Worm (Caenorhabditis elegans) whole organism, L1 larva: Measurements from ENCODE around the gene aman-1.

Experiments
- C04F5.9 ChIP-seq: sonication (generic microtip); optimal IDR thresholded peaks from 2 replicates; lab custom pipeline; 2016; ENCODE audit warnings: missing genetic modification characterization, missing compliant biosample characterization
- C16A3.4 ChIP-seq: fragments of 150-350 bp; optimal IDR thresholded peaks from 2 replicates; lab custom pipeline; 2014; ENCODE audit warnings: missing biosample characterization, missing genetic modification characterization
- C34B4.2 ChIP-seq: sonication (generic microtip); optimal IDR thresholded peaks from 2 replicates; lab custom pipeline; 2017; ENCODE audit warnings: mild to moderate bottlenecking, missing genetic modification characterization, missing compliant biosample characterization
- aha-1 ChIP-seq: fragments of 150-350 bp; optimal IDR thresholded peaks from 2 replicates; lab custom pipeline; 2014; ENCODE audit warnings: missing biosample characterization, missing genetic modification characterization
- alr-1 ChIP-seq: fragments of 200-800 bp; sonication (Bioruptor generic); optimal IDR thresholded peaks from 2 replicates; lab custom pipeline; 2018; ENCODE audit warnings: borderline replicate concordance, mild to moderate bottlenecking, missing genetic modification characterization, missing compliant biosample characterization
- ama-1 ChIP-seq: fragments of 150-350 bp; optimal IDR thresholded peaks from 2 replicates; lab custom pipeline; 2014
- blmp-1 ChIP-seq: fragments of 150-350 bp; optimal IDR thresholded peaks from 2 replicates; lab custom pipeline; 2014; ENCODE audit warnings: missing biosample characterization, missing genetic modification characterization
- ceh-63 ChIP-seq: fragments of 200-800 bp; sonication (Bioruptor generic); optimal IDR thresholded peaks from 2 replicates; lab custom pipeline; 2018; ENCODE audit warnings: mild to moderate bottlenecking, missing genetic modification characterization, missing compliant biosample characterization
- ceh-8 ChIP-seq: fragments of 200-800 bp; sonication (Bioruptor generic); optimal IDR thresholded peaks from 2 replicates; lab custom pipeline; 2018; ENCODE audit warnings: mild to moderate bottlenecking, missing genetic modification characterization, moderate library complexity, missing compliant biosample characterization
- ceh-82 ChIP-seq, 3 experiments: fragments of 150-350 bp in 1 of 3; sonication (generic microtip) in 2 of 3; optimal IDR thresholded peaks; 2 replicates each; lab custom pipeline; 2014 to 2017; ENCODE audit warnings: missing biosample characterization in 3 of 3, missing genetic modification characterization in 3 of 3
- ceh-88 ChIP-seq: fragments of 200-800 bp; sonication (Bioruptor generic); IDR thresholded peaks from 2 replicates; pipeline ENCODE4 v1.3.6; 2022; ENCODE audit warnings: missing genetic modification characterization, missing compliant biosample characterization
- ceh-90 ChIP-seq: sonication (generic microtip); optimal IDR thresholded peaks from 2 replicates; lab custom pipeline; 2016; ENCODE audit warnings: missing genetic modification characterization, missing compliant biosample characterization
- ces-1 ChIP-seq: fragments of 150-350 bp; optimal IDR thresholded peaks from 2 replicates; lab custom pipeline; 2014; ENCODE audit warnings: missing biosample characterization, missing genetic modification reagents, missing genetic modification characterization
- dpl-1 ChIP-seq, 3 experiments: fragments of 150-350 bp in 2 of 3; sonication (generic microtip) in 1 of 3; optimal IDR thresholded peaks; 2 replicates each; lab custom pipeline; 2014 to 2017; ENCODE audit warnings: missing biosample characterization in 3 of 3, missing genetic modification characterization in 3 of 3, missing genetic modification reagents in 3 of 3
- egl-27 ChIP-seq, 2 experiments: fragments of 150-350 bp in 1 of 2; sonication (generic microtip); optimal IDR thresholded peaks; 3 replicates each; lab custom pipeline; 2017 to 2018; ENCODE audit warnings: missing biosample characterization in 2 of 2, missing genetic modification characterization in 2 of 2, missing genetic modification reagents in 2 of 2
- ets-5 ChIP-seq: fragments of 200-800 bp; sonication (Bioruptor generic); IDR thresholded peaks from 2 replicates; pipeline ENCODE4 v1.3.6; 2022; ENCODE audit warnings: missing genetic modification characterization, missing compliant biosample characterization
- fkh-10 ChIP-seq: sonication (generic microtip); optimal IDR thresholded peaks from 2 replicates; lab custom pipeline; 2017; ENCODE audit warnings: missing biosample characterization, missing genetic modification reagents, missing genetic modification characterization
- fkh-8 ChIP-seq: sonication (generic microtip); optimal IDR thresholded peaks from 2 replicates; lab custom pipeline; 2016; ENCODE audit warnings: mild to moderate bottlenecking, missing genetic modification characterization, missing compliant biosample characterization
- grh-1 ChIP-seq: fragments of 200-800 bp; sonication (Bioruptor generic); IDR thresholded peaks from 2 replicates; pipeline ENCODE4 v1.3.6; 2022; ENCODE audit warnings: missing genetic modification reagents, missing genetic modification characterization, missing compliant biosample characterization
- irx-1 ChIP-seq: sonication (generic microtip); optimal IDR thresholded peaks from 2 replicates; lab custom pipeline; 2016; ENCODE audit warnings: missing genetic modification characterization, missing compliant biosample characterization
- isw-1 ChIP-seq: fragments of 200-800 bp; sonication (Bioruptor generic); IDR thresholded peaks from 2 replicates; pipeline ENCODE4 v1.3.6; 2022; ENCODE audit warnings: missing genetic modification characterization, missing compliant biosample characterization
- lin-13 ChIP-seq: fragments of 150-350 bp; optimal IDR thresholded peaks from 2 replicates; lab custom pipeline; 2014; ENCODE audit warnings: missing biosample characterization, missing genetic modification reagents, missing genetic modification characterization
- lin-14 ChIP-seq: fragments of 200-800 bp; sonication (Bioruptor generic); optimal IDR thresholded peaks from 2 replicates; lab custom pipeline; 2018; ENCODE audit warnings: mild to moderate bottlenecking, missing genetic modification characterization, moderate library complexity, missing compliant biosample characterization
- lin-15B ChIP-seq: fragments of 150-350 bp; sonication (generic microtip); optimal IDR thresholded peaks from 3 replicates; lab custom pipeline; 2014; ENCODE audit warnings: missing biosample characterization, missing genetic modification characterization
- lsy-2 ChIP-seq, 2 experiments: fragments of 150-350 bp; optimal IDR thresholded peaks; 2 replicates each; lab custom pipeline; 2014; ENCODE audit warnings: missing biosample characterization in 2 of 2, missing genetic modification characterization in 2 of 2
- mab-9 ChIP-seq: fragments of 200-800 bp; sonication (Bioruptor generic); IDR thresholded peaks from 2 replicates; pipeline ENCODE4 v1.3.6; 2022; ENCODE audit warnings: missing genetic modification reagents, missing genetic modification characterization, missing compliant biosample characterization
- mdl-1 ChIP-seq, 2 experiments: fragments of 150-350 bp; optimal IDR thresholded peaks; 2 replicates each; lab custom pipeline; 2014 to 2017; ENCODE audit warnings: missing biosample characterization in 2 of 2, missing genetic modification characterization in 2 of 2, inconsistent platforms in 1 of 2
- mep-1 ChIP-seq: fragments of 150-350 bp; optimal IDR thresholded peaks from 2 replicates; lab custom pipeline; 2014; ENCODE audit warnings: missing biosample characterization, missing genetic modification characterization
- nhr-12 ChIP-seq: sonication (generic microtip); optimal IDR thresholded peaks from 2 replicates; lab custom pipeline; 2017; ENCODE audit warnings: missing biosample characterization, missing genetic modification characterization
- nhr-28 ChIP-seq: fragments of 150-350 bp; optimal IDR thresholded peaks from 2 replicates; lab custom pipeline; 2014; ENCODE audit warnings: missing biosample characterization, missing genetic modification characterization
- nhr-47 ChIP-seq: sonication (generic microtip); optimal IDR thresholded peaks from 2 replicates; lab custom pipeline; 2016; ENCODE audit warnings: mild to moderate bottlenecking, missing genetic modification characterization, moderate library complexity, missing compliant biosample characterization
- nhr-71 ChIP-seq: sonication (generic microtip); optimal IDR thresholded peaks from 2 replicates; lab custom pipeline; 2016; ENCODE audit warnings: mild to moderate bottlenecking, missing genetic modification characterization, moderate library complexity, missing compliant biosample characterization
- nhr-77 ChIP-seq: fragments of 150-350 bp; optimal IDR thresholded peaks from 2 replicates; lab custom pipeline; 2014; ENCODE audit warnings: missing biosample characterization, missing genetic modification characterization
- nhr-85 ChIP-seq: sonication (generic microtip); peaks from one replicate; lab custom pipeline; 2016; ENCODE audit warnings: missing genetic modification characterization, inconsistent platforms, missing compliant biosample characterization
- nhr-90 ChIP-seq: sonication (generic microtip); optimal IDR thresholded peaks from 2 replicates; lab custom pipeline; 2016; ENCODE audit warnings: mild to moderate bottlenecking, missing genetic modification characterization, missing compliant biosample characterization; ENCODE audit not compliant: poor library complexity
- pax-3 ChIP-seq: fragments of 200-800 bp; sonication (Bioruptor generic); optimal IDR thresholded peaks from 2 replicates; lab custom pipeline; 2018; ENCODE audit warnings: mild to moderate bottlenecking, missing genetic modification characterization, moderate library complexity, missing compliant biosample characterization
- pqm-1 ChIP-seq: sonication (generic microtip); optimal IDR thresholded peaks from 3 replicates; lab custom pipeline; 2017; ENCODE audit warnings: missing biosample characterization, missing genetic modification characterization
- rnt-1 ChIP-seq: sonication (generic microtip); optimal IDR thresholded peaks from 2 replicates; lab custom pipeline; 2016; ENCODE audit warnings: mild to moderate bottlenecking, missing genetic modification characterization, moderate library complexity, missing compliant biosample characterization
- skn-1 ChIP-seq: fragments of 150-350 bp; optimal IDR thresholded peaks from 2 replicates; lab custom pipeline; 2014; ENCODE audit warnings: missing biosample characterization, missing genetic modification characterization
- snpc-4 ChIP-seq: fragments of 150-350 bp; optimal IDR thresholded peaks from 2 replicates; lab custom pipeline; 2014; ENCODE audit warnings: missing biosample characterization, missing genetic modification characterization
- sox-4 ChIP-seq: sonication (generic microtip); optimal IDR thresholded peaks from 2 replicates; lab custom pipeline; 2016; ENCODE audit warnings: missing genetic modification characterization, missing compliant biosample characterization
- sptf-1 ChIP-seq: fragments of 150-350 bp; optimal IDR thresholded peaks from 2 replicates; lab custom pipeline; 2014; ENCODE audit warnings: missing biosample characterization, missing genetic modification characterization
- swsn-7 ChIP-seq: sonication (generic microtip); optimal IDR thresholded peaks from 2 replicates; lab custom pipeline; 2016; ENCODE audit warnings: missing genetic modification characterization, missing compliant biosample characterization
- tbx-2 ChIP-seq: sonication (generic microtip); optimal IDR thresholded peaks from 2 replicates; lab custom pipeline; 2016; ENCODE audit warnings: missing genetic modification characterization, missing compliant biosample characterization
- tlp-1 ChIP-seq: fragments of 150-350 bp; optimal IDR thresholded peaks from 2 replicates; lab custom pipeline; 2014; ENCODE audit warnings: missing biosample characterization, missing genetic modification characterization
- unc-30 ChIP-seq: sonication (generic microtip); optimal IDR thresholded peaks from 2 replicates; lab custom pipeline; 2017; ENCODE audit warnings: missing biosample characterization, missing genetic modification characterization
- unc-62 ChIP-seq: fragments of 150-350 bp; optimal IDR thresholded peaks from 2 replicates; lab custom pipeline; 2014; ENCODE audit warnings: missing biosample characterization, missing genetic modification reagents, missing genetic modification characterization
- unc-86 ChIP-seq: sonication (generic microtip); optimal IDR thresholded peaks from 2 replicates; lab custom pipeline; 2016; ENCODE audit warnings: missing genetic modification characterization, missing compliant biosample characterization
- unc-98 ChIP-seq: fragments of 200-800 bp; sonication (Bioruptor generic); IDR thresholded peaks from 2 replicates; pipeline ENCODE4 v1.3.6; 2022; ENCODE audit warnings: missing genetic modification characterization, missing compliant biosample characterization
- vab-15 ChIP-seq: sonication (generic microtip); optimal IDR thresholded peaks from 2 replicates; lab custom pipeline; 2017; ENCODE audit warnings: missing genotype, mild to moderate bottlenecking, missing genetic modification characterization, missing compliant biosample characterization
- xbp-1 ChIP-seq: sonication (generic microtip); optimal IDR thresholded peaks from 2 replicates; lab custom pipeline; 2016; ENCODE audit warnings: missing genetic modification characterization, missing compliant biosample characterization
- zag-1 ChIP-seq: fragments of 150-350 bp; optimal IDR thresholded peaks from 2 replicates; lab custom pipeline; 2014; ENCODE audit warnings: missing biosample characterization, missing genetic modification characterization
- ztf-11 ChIP-seq, 2 experiments: sonication (generic microtip); optimal IDR thresholded peaks; 2 replicates each; lab custom pipeline; 2016 to 2017; ENCODE audit warnings: missing genetic modification characterization in 2 of 2, missing biosample characterization in 1 of 2, missing compliant biosample characterization in 1 of 2

aman-1 gene

ce11 chrX:4711698-4712329 is 21.1 kb upstream of the aman-1 start, which contains the start of the genes dnj-14 and glit-1 (continued):
- TF ChIP-seq tlp-1 (tag; lab: Kevin White, UChicago) (no peak), lin-15B (peak; percentile 92), ceh-63 (GFP tag; lab: Kevin White, UChicago) (no peak), C34B4.2 (no peak), lin-14 (peak; percentile 94), irx-1 (tag; lab: Kevin White, UChicago) (peak; percentile 66), mdl-1 (tag; optimal IDR thresholded peaks at IDR 0.05; lab: Kevin White, UChicago) (peak in 1 of 2 experiments; percentile 88), pqm-1 (tag; lab: Kevin White, UChicago) (no peak), ceh-90 (tag; lab: Kevin White, UChicago) (no peak), sptf-1 (tag; lab: Kevin White, UChicago) (no peak), lsy-2 (tag; optimal IDR thresholded peaks at IDR 0.05; lab: Kevin White, UChicago) (peak; percentile 98 to 99), aha-1 (peak; percentile 19), skn-1 (tag; lab: Kevin White, UChicago) (peak; percentile 93), C16A3.4 (tag; lab: Kevin White, UChicago) (peak; percentile 92), ets-5 (no peak), nhr-28 (tag; lab: Kevin White, UChicago) (no peak), pax-3 (tag; lab: Kevin White, UChicago) (peak; percentile 71), nhr-71 (tag; lab: Kevin White, UChicago) (peak; percentile 92), alr-1 (tag; lab: Kevin White, UChicago) (no peak), egl-27 (tag; optimal IDR thresholded peaks at IDR 0.05; lab: Kevin White, UChicago) (peak in 1 of 2 experiments; percentile 4), blmp-1 (tag; lab: Kevin White, UChicago) (peak; percentile 79), ceh-8 (GFP tag; lab: Kevin White, UChicago) (peak; percentile 9), dpl-1 (GFP tag; optimal IDR thresholded peaks at IDR 0.05; lab: Kevin White, UChicago) (peak; percentile 70 to 76 (median 74)), tbx-2 (tag; lab: Kevin White, UChicago) (peak; percentile 90), sox-4 (tag; lab: Kevin White, UChicago) (no peak), ztf-11 (tag; optimal IDR thresholded peaks at IDR 0.05; lab: Kevin White, UChicago) (peak in 1 of 2 experiments; percentile 70), rnt-1 (tag; lab: Kevin White, UChicago) (peak; percentile 89), nhr-47 (tag; lab: Kevin White, UChicago) (peak; percentile 87), nhr-85 (tag; lab: Kevin White, UChicago) (peak; percentile 93), fkh-10 (peak; percentile 62), unc-98 (GFP tag; lab: Robert Waterston, UW) (no peak; the same call in 1 of the 2 replicates), unc-86 (tag; lab: Kevin White, UChicago) (peak; percentile 74), xbp-1 (peak; percentile 95), isw-1 (GFP tag; lab: Robert Waterston, UW) (peak; percentile 86), snpc-4 (peak; percentile 38), mab-9 (GFP tag; lab: Robert Waterston, UW) (peak; percentile 74), nhr-90 (tag; lab: Kevin White, UChicago) (peak; percentile 82), ces-1 (no peak), ceh-82 (tag; optimal IDR thresholded peaks at IDR 0.05; lab: Kevin White, UChicago) (peak; percentile 78 to 96 (median 80)), swsn-7 (tag; lab: Kevin White, UChicago) (peak; percentile 89), nhr-77 (tag; lab: Kevin White, UChicago) (peak; percentile 93), vab-15 (tag; lab: Kevin White, UChicago) (peak; percentile 73), ama-1 (lab: Kevin White, UChicago) (no peak), ceh-88 (peak; percentile 62; the same call in 1 of the 2 replicates), unc-30 (no peak), C04F5.9 (peak; percentile 25), unc-62 (no peak), nhr-12 (tag; lab: Kevin White, UChicago) (no peak), zag-1 (no peak), grh-1 (GFP tag; lab: Robert Waterston, UW) (peak; percentile 73), mep-1 (tag; lab: Kevin White, UChicago) (peak; percentile 91), fkh-8 (peak; percentile 88), lin-13 (peak; percentile 80)
